Worm (Caenorhabditis elegans): ENCODE results near the gene vps-15.
A peak's percentile ranks its signal among the peaks of the same experiment; 100 is the strongest.

vps-15 gene

ce11 chrII:11925203-11925602, 9.6 kb upstream of the vps-15 start:
- TF ChIP-seq lin-15B (tag; optimal IDR thresholded peaks at IDR 0.05) (no peak), aha-1 (tag; optimal IDR thresholded peaks at IDR 0.05) (no peak)

ce11 chrII:11923620-11924298, 8.1 kb upstream of the vps-15 start:
- TF ChIP-seq F16B12.6 (tag; optimal IDR thresholded peaks at IDR 0.05) (no peak), ceh-63 (GFP tag; optimal IDR thresholded peaks at IDR 0.05) (no peak), lin-14 (GFP tag; optimal IDR thresholded peaks at IDR 0.05) (no peak), nhr-90 (tag; optimal IDR thresholded peaks at IDR 0.05; ENCODE audit: poor library complexity) (no peak), mab-9 (GFP tag; IDR thresholded peaks at IDR 0.05) (no peak)

- TF ChIP-seq efl-1 (optimal IDR thresholded peaks at IDR 0.05) = no peak
- peak in 1 of 2 experiments; percentile 61 for TF ChIP-seq efl-1 (GFP tag; optimal IDR thresholded peaks at IDR 0.05 in 1 of 2)
- no peak for TF ChIP-seq Y116A8C.19 (tag; optimal IDR thresholded peaks at IDR 0.05; ENCODE audit: borderline replicate concordance)
Observed at ce11 chrII:11922757-11923538, 7.3 kb upstream of the vps-15 start.

- TF ChIP-seq lin-15B (tag; optimal IDR thresholded peaks at IDR 0.05) (no peak), snpc-4 (tag; optimal IDR thresholded peaks at IDR 0.05) (no peak), hpl-2 (GFP tag; optimal IDR thresholded peaks at IDR 0.05) (no peak), sox-4 (tag; optimal IDR thresholded peaks at IDR 0.05) (no peak), nhr-84 (tag; optimal IDR thresholded peaks at IDR 0.05) (no peak), alr-1 (tag; optimal IDR thresholded peaks at IDR 0.05; ENCODE audit: borderline replicate concordance) (no peak), ztf-4 (tag; optimal IDR thresholded peaks at IDR 0.05) (no peak), nhr-47 (tag; optimal IDR thresholded peaks at IDR 0.05) (no peak), xbp-1 (tag; optimal IDR thresholded peaks at IDR 0.05) (no peak)
Observed at ce11 chrII:11917530-11917952, 1.9 kb upstream of the vps-15 start.

- no peak for TF ChIP-seq efl-1 (optimal IDR thresholded peaks at IDR 0.05)
- TF ChIP-seq efl-1 (GFP tag; optimal IDR thresholded peaks at IDR 0.05 in 1 of 2) = peak in 1 of 2 experiments; percentile 63
- TF ChIP-seq nhr-84 (tag; optimal IDR thresholded peaks at IDR 0.05) = no peak
Observed at ce11 chrII:11916945-11917344, 1.3 kb upstream of the vps-15 start.

ce11 chrII:11916555-11916941, 896 bp upstream of the vps-15 start:
- no peak for TF ChIP-seq pag-3 (tag; optimal IDR thresholded peaks at IDR 0.05; ENCODE audit: borderline replicate concordance, insufficient read depth)
- no peak for TF ChIP-seq elt-3 (tag; optimal IDR thresholded peaks at IDR 0.05)
- no peak for TF ChIP-seq swsn-7 (tag; optimal IDR thresholded peaks at IDR 0.05)
- TF ChIP-seq sptf-1 (tag; optimal IDR thresholded peaks at IDR 0.05) = no peak

- TF ChIP-seq unc-62 (GFP tag; optimal IDR thresholded peaks at IDR 0.05) = no peak
- no peak for TF ChIP-seq sox-4 (tag; optimal IDR thresholded peaks at IDR 0.05)
- TF ChIP-seq hlh-4 (tag; optimal IDR thresholded peaks at IDR 0.05) = no peak
Observed at ce11 chrII:11914304-11914703, 1.3 kb downstream of the vps-15 start, which contains the start of gene ZK930.7. Gene ZK930.7 (plus strand): TSS chrII:11914604.

- TF ChIP-seq tlp-1 (tag; optimal IDR thresholded peaks at IDR 0.05) = no peak
- TF ChIP-seq nhr-84 (tag; optimal IDR thresholded peaks at IDR 0.05) = no peak
- no peak for TF ChIP-seq blmp-1 (tag; optimal IDR thresholded peaks at IDR 0.05)
- no peak for TF ChIP-seq hlh-17 (GFP tag; optimal IDR thresholded peaks at IDR 0.05; ENCODE audit: borderline replicate concordance)
- TF ChIP-seq efl-1 (optimal IDR thresholded peaks at IDR 0.05) = no peak
- TF ChIP-seq efl-1 (GFP tag; optimal IDR thresholded peaks at IDR 0.05 in 1 of 2) = peak in 1 of 2 experiments; percentile 30
Observed at ce11 chrII:11910569-11910968, 5.1 kb downstream of the vps-15 start.

All from whole organism, L1 larva.